Fruit fly (Drosophila melanogaster) whole organism, adult: Measurements from ENCODE around the gene CG6686.

Experiments used
- CG11617 ChIP-seq: fragments of 200-800 bp; sonication (Bioruptor generic); optimal IDR thresholded peaks from 2 replicates; lab custom pipeline; 2017; ENCODE audit warnings: mild to moderate bottlenecking, missing biosample characterization, missing genetic modification reagents, missing genetic modification characterization
- CG1620 ChIP-seq: fragments of 200-800 bp; sonication (Bioruptor generic); optimal IDR thresholded peaks from 2 replicates; lab custom pipeline; 2016; ENCODE audit warnings: missing biosample characterization, missing genetic modification characterization
- CG33017 ChIP-seq: fragments of 200-800 bp; sonication (Bioruptor generic); optimal IDR thresholded peaks from 2 replicates; lab custom pipeline; 2018; ENCODE audit warnings: missing biosample characterization, mild to moderate bottlenecking, missing genetic modification characterization, moderate library complexity
- CG7045 ChIP-seq: fragments of 200-800 bp; sonication (Bioruptor generic); optimal IDR thresholded peaks from 2 replicates; lab custom pipeline; 2017; ENCODE audit warnings: missing biosample characterization, mild to moderate bottlenecking, missing genetic modification characterization
- bab1 ChIP-seq: fragments of 200-800 bp; sonication (Bioruptor generic); optimal IDR thresholded peaks from 3 replicates; lab custom pipeline; 2019; ENCODE audit warnings: missing biosample characterization, mild to moderate bottlenecking, missing genetic modification characterization, moderate library complexity
- cic ChIP-seq: fragments of 200-800 bp; sonication (Bioruptor generic); optimal IDR thresholded peaks from 2 replicates; lab custom pipeline; 2017; ENCODE audit warnings: missing biosample characterization, mild to moderate bottlenecking, missing genetic modification characterization, moderate library complexity
- kay ChIP-seq: fragments of 200-800 bp; sonication (Bioruptor generic); peaks from one replicate; lab custom pipeline; 2016; ENCODE audit warnings: missing biosample characterization, missing genetic modification characterization, borderline replicate concordance
- pad ChIP-seq: fragments of 200-800 bp; sonication (Bioruptor generic); optimal IDR thresholded peaks from 3 replicates; lab custom pipeline; 2017; ENCODE audit warnings: missing biosample characterization, missing genetic modification characterization, mild to moderate bottlenecking, moderate library complexity, missing genetic modification reagents
- toe ChIP-seq: fragments of 200-800 bp; sonication (Bioruptor generic); optimal IDR thresholded peaks from 2 replicates; lab custom pipeline; 2016; ENCODE audit warnings: missing biosample characterization, missing genetic modification characterization

- peak; percentile 1 for TF ChIP-seq cic (GFP tag; lab: Kevin White, UChicago)
- TF ChIP-seq CG1620: peak; percentile 38
- peak; percentile 63 for TF ChIP-seq kay (GFP tag; lab: Kevin White, UChicago)
- TF ChIP-seq toe (GFP tag; lab: Kevin White, UChicago): no peak
- TF ChIP-seq CG7045 (GFP tag; lab: Kevin White, UChicago): peak; percentile 22
- TF ChIP-seq CG11617 (GFP tag; lab: Kevin White, UChicago): peak; percentile 58
- no peak for TF ChIP-seq bab1
- TF ChIP-seq CG33017 (tag; lab: Kevin White, UChicago): peak; percentile 8
- TF ChIP-seq pad: no peak
These were observed 33.4 kb upstream of the CG6686 start for dm6 chr2L:12021193-12021592.
